Worm (Caenorhabditis elegans) whole organism, L4 larva: ENCODE measurements around the gene H10D18.5.

Experiments used
- aly-2 ChIP-seq: sonication (generic microtip); optimal IDR thresholded peaks from 2 replicates; lab custom pipeline; 2018; ENCODE audit warnings: missing biosample characterization, missing genetic modification characterization
- ceh-82 ChIP-seq: sonication (generic microtip); optimal IDR thresholded peaks from 2 replicates; lab custom pipeline; 2017; ENCODE audit warnings: missing biosample characterization, missing genetic modification characterization
- ctbp-1 ChIP-seq: fragments of 200-800 bp; sonication (Bioruptor generic); IDR thresholded peaks from 2 replicates; pipeline ENCODE4 v1.3.6; 2022; ENCODE audit warnings: missing genetic modification reagents, missing genetic modification characterization, missing compliant biosample characterization
- daf-12 ChIP-seq: fragments of 150-350 bp; optimal IDR thresholded peaks from 2 replicates; lab custom pipeline; 2014; ENCODE audit warnings: missing biosample characterization, missing genetic modification reagents, missing genetic modification characterization
- daf-16 ChIP-seq, 3 experiments: sonication (generic microtip); optimal IDR thresholded peaks; 2 replicates each; lab custom pipeline; 2016 to 2017; ENCODE audit warnings: missing genetic modification characterization in 3 of 3, missing genetic modification reagents in 3 of 3, mild to moderate bottlenecking in 2 of 3, missing compliant biosample characterization in 2 of 3, missing biosample characterization in 1 of 3, moderate library complexity in 1 of 3
- dpl-1 ChIP-seq: fragments of 150-350 bp; optimal IDR thresholded peaks from 2 replicates; lab custom pipeline; 2014; ENCODE audit warnings: missing biosample characterization, missing genetic modification reagents, missing genetic modification characterization
- lin-39 ChIP-seq: fragments of 150-350 bp; optimal IDR thresholded peaks from 2 replicates; lab custom pipeline; 2014; ENCODE audit warnings: missing biosample characterization, missing genetic modification reagents, missing genetic modification characterization
- mxl-2 ChIP-seq: fragments of 200-800 bp; sonication (Bioruptor generic); conservative IDR thresholded peaks from 2 replicates; pipeline ENCODE4 v1.3.6; 2022; ENCODE audit warnings: missing genetic modification reagents, missing genetic modification characterization, missing compliant biosample characterization
- nhr-6 ChIP-seq: fragments of 150-350 bp; optimal IDR thresholded peaks from 2 replicates; lab custom pipeline; 2014; ENCODE audit warnings: missing biosample characterization, missing genetic modification characterization
- rbr-2 ChIP-seq: sonication (generic microtip); optimal IDR thresholded peaks from 2 replicates; lab custom pipeline; 2016; ENCODE audit warnings: missing genotype, missing genetic modification characterization, missing compliant biosample characterization
- unc-130 ChIP-seq: sonication (generic microtip); optimal IDR thresholded peaks from 2 replicates; lab custom pipeline; 2016; ENCODE audit warnings: missing genetic modification reagents, missing genetic modification characterization, missing compliant biosample characterization

ce11 chrV:3857778-3858177 lies 26.3 kb upstream of the H10D18.5 start, which contains the start of gene nhr-188:
- no peak for TF ChIP-seq daf-12 (tag; lab: Kevin White, UChicago)
- no peak for TF ChIP-seq nhr-6 (tag; lab: Kevin White, UChicago)
- TF ChIP-seq ctbp-1 = no peak
- no peak for TF ChIP-seq dpl-1 (GFP tag; lab: Kevin White, UChicago)
- TF ChIP-seq daf-16 (GFP tag; optimal IDR thresholded peaks at IDR 0.05; lab: Kevin White, UChicago) = no peak
- no peak for TF ChIP-seq daf-16 (tag; optimal IDR thresholded peaks at IDR 0.05; lab: Kevin White, UChicago)
- no peak for TF ChIP-seq rbr-2 (tag; lab: Kevin White, UChicago)
- no peak for TF ChIP-seq mxl-2 (GFP tag; lab: Robert Waterston, UW)
- no peak for TF ChIP-seq aly-2 (tag; lab: Kevin White, UChicago)
- no peak for TF ChIP-seq lin-39 (tag; lab: Kevin White, UChicago)
- no peak for TF ChIP-seq ceh-82
- TF ChIP-seq unc-130 (GFP tag; lab: Kevin White, UChicago) = no peak
